Fruit fly (Drosophila melanogaster) whole organism, adult: ENCODE data around the gene uif.
A peak's percentile ranks its signal among the peaks of the same experiment; 100 is the strongest.

ENCODE experiments used
- CG11617 ChIP-seq: fragments of 200-800 bp; sonication (Bioruptor generic); optimal IDR thresholded peaks from 2 replicates; lab custom pipeline; 2017; ENCODE audit warnings: mild to moderate bottlenecking, missing biosample characterization, missing genetic modification reagents, missing genetic modification characterization
- CG12768 ChIP-seq: fragments of 200-800 bp; sonication (Bioruptor generic); optimal IDR thresholded peaks from 2 replicates; lab custom pipeline; 2017; ENCODE audit warnings: missing biosample characterization, missing genetic modification characterization, mild to moderate bottlenecking, moderate library complexity, missing genetic modification reagents
- CG14711 ChIP-seq: fragments of 200-800 bp; sonication (Bioruptor generic); optimal IDR thresholded peaks from 2 replicates; lab custom pipeline; 2018; ENCODE audit warnings: missing biosample characterization, mild to moderate bottlenecking, missing genetic modification characterization, moderate library complexity
- CG1620 ChIP-seq: fragments of 200-800 bp; sonication (Bioruptor generic); optimal IDR thresholded peaks from 2 replicates; lab custom pipeline; 2016; ENCODE audit warnings: missing biosample characterization, missing genetic modification characterization
- CG33017 ChIP-seq: fragments of 200-800 bp; sonication (Bioruptor generic); optimal IDR thresholded peaks from 2 replicates; lab custom pipeline; 2018; ENCODE audit warnings: missing biosample characterization, mild to moderate bottlenecking, missing genetic modification characterization, moderate library complexity
- CG5204 ChIP-seq: fragments of 200-800 bp; sonication (Bioruptor generic); optimal IDR thresholded peaks from 2 replicates; lab custom pipeline; 2016; ENCODE audit warnings: missing biosample characterization, missing genetic modification characterization
- CG7045 ChIP-seq: fragments of 200-800 bp; sonication (Bioruptor generic); optimal IDR thresholded peaks from 2 replicates; lab custom pipeline; 2017; ENCODE audit warnings: missing biosample characterization, mild to moderate bottlenecking, missing genetic modification characterization
- CG7101 ChIP-seq: fragments of 200-800 bp; sonication (Bioruptor generic); optimal IDR thresholded peaks from 2 replicates; lab custom pipeline; 2018; ENCODE audit warnings: missing biosample characterization, mild to moderate bottlenecking, missing genetic modification characterization, moderate library complexity
- Clk ChIP-seq: fragments of 200-800 bp; sonication (Bioruptor generic); optimal IDR thresholded peaks from 2 replicates; lab custom pipeline; 2017; ENCODE audit warnings: missing biosample characterization, missing genetic modification characterization
- Crg-1 ChIP-seq: fragments of 200-800 bp; sonication (Bioruptor generic); optimal IDR thresholded peaks from 2 replicates; lab custom pipeline; 2016; ENCODE audit warnings: missing biosample characterization, missing genetic modification characterization
- Hr96 ChIP-seq: fragments of 200-800 bp; sonication (Bioruptor generic); optimal IDR thresholded peaks from 2 replicates; lab custom pipeline; 2016; ENCODE audit warnings: missing biosample characterization, missing genetic modification characterization
- Mnt ChIP-seq: fragments of 200-800 bp; sonication (Bioruptor generic); optimal IDR thresholded peaks from 2 replicates; lab custom pipeline; 2016; ENCODE audit warnings: missing biosample characterization, mild to moderate bottlenecking, missing genetic modification characterization
- bab1 ChIP-seq: fragments of 200-800 bp; sonication (Bioruptor generic); optimal IDR thresholded peaks from 3 replicates; lab custom pipeline; 2019; ENCODE audit warnings: missing biosample characterization, mild to moderate bottlenecking, missing genetic modification characterization, moderate library complexity
- cic ChIP-seq: fragments of 200-800 bp; sonication (Bioruptor generic); optimal IDR thresholded peaks from 2 replicates; lab custom pipeline; 2017; ENCODE audit warnings: missing biosample characterization, mild to moderate bottlenecking, missing genetic modification characterization, moderate library complexity
- cnc ChIP-seq, 2 experiments: fragments of >200 bp; optimal IDR thresholded peaks; 2 replicates each; lab custom pipeline; 2017
- kay ChIP-seq: fragments of 200-800 bp; sonication (Bioruptor generic); peaks from one replicate; lab custom pipeline; 2016; ENCODE audit warnings: missing biosample characterization, missing genetic modification characterization, borderline replicate concordance
- ovo ChIP-seq: fragments of 200-800 bp; sonication (Bioruptor generic); optimal IDR thresholded peaks from 2 replicates; lab custom pipeline; 2016; ENCODE audit warnings: missing biosample characterization, missing genetic modification characterization
- pad ChIP-seq: fragments of 200-800 bp; sonication (Bioruptor generic); optimal IDR thresholded peaks from 3 replicates; lab custom pipeline; 2017; ENCODE audit warnings: missing biosample characterization, missing genetic modification characterization, mild to moderate bottlenecking, moderate library complexity, missing genetic modification reagents
- tj ChIP-seq: fragments of 200-800 bp; sonication (Bioruptor generic); optimal IDR thresholded peaks from 3 replicates; lab custom pipeline; 2017; ENCODE audit warnings: missing biosample characterization, mild to moderate bottlenecking, missing genetic modification characterization, moderate library complexity
- toe ChIP-seq: fragments of 200-800 bp; sonication (Bioruptor generic); optimal IDR thresholded peaks from 2 replicates; lab custom pipeline; 2016; ENCODE audit warnings: missing biosample characterization, missing genetic modification characterization

Gene uif

dm6 chr2L:7028440-7028839 is 18.3 kb upstream of the uif start:
- TF ChIP-seq CG12768 (peak; percentile 74), cic (no peak)

- peak; percentile 54 for TF ChIP-seq ovo
- no peak for TF ChIP-seq cic
- TF ChIP-seq CG14711 (tag; lab: Kevin White, UChicago) = peak; percentile 5
- no peak for TF ChIP-seq pad (GFP tag; lab: Kevin White, UChicago)
- no peak for TF ChIP-seq cnc (optimal IDR thresholded peaks at IDR 0.05; lab: Kevin White, UChicago)
- no peak for TF ChIP-seq kay (GFP tag; lab: Kevin White, UChicago)
- peak; percentile 42 for TF ChIP-seq CG1620 (GFP tag; lab: Kevin White, UChicago)
- peak; percentile 4 for TF ChIP-seq CG7045
- TF ChIP-seq CG12768 = peak; percentile 20
- TF ChIP-seq Clk = no peak
- TF ChIP-seq tj (GFP tag; lab: Kevin White, UChicago) = peak; percentile 45
- peak; percentile 19 for TF ChIP-seq CG7101 (tag; lab: Kevin White, UChicago)
- TF ChIP-seq CG5204 (GFP tag; lab: Kevin White, UChicago) = no peak
- peak; percentile 45 for TF ChIP-seq Hr96 (GFP tag; lab: Kevin White, UChicago)
- TF ChIP-seq CG33017 (tag; lab: Kevin White, UChicago) = no peak
- TF ChIP-seq bab1 = peak; percentile 61
- no peak for TF ChIP-seq toe
- TF ChIP-seq Crg-1 (GFP tag; lab: Kevin White, UChicago) = no peak
- TF ChIP-seq Mnt (GFP tag; lab: Kevin White, UChicago) = peak; percentile 50
- TF ChIP-seq CG11617 = peak; percentile 72
These were observed 17.1 kb upstream of the uif start, which contains the start of the genes CG31908 and MME1 for dm6 chr2L:7026988-7027908. Gene CG31908, minus strand, starts transcription at chr2L:7027389. Gene MME1, plus strand, starts transcription at chr2L:7027526.

dm6 chr2L:7026308-7026707 is 16.1 kb upstream of the uif start:
- TF ChIP-seq CG14711 (tag; lab: Kevin White, UChicago) (no peak), CG33017 (tag; lab: Kevin White, UChicago) (no peak), toe (no peak)

- TF ChIP-seq Hr96 (GFP tag; lab: Kevin White, UChicago) (no peak), Mnt (GFP tag; lab: Kevin White, UChicago) (no peak), CG7045 (no peak), CG14711 (tag; lab: Kevin White, UChicago) (no peak), CG12768 (no peak)
These were observed 15.1 kb upstream of the uif start for dm6 chr2L:7025247-7025646.

- TF ChIP-seq cic = peak; percentile 72
- TF ChIP-seq tj (GFP tag; lab: Kevin White, UChicago) = peak; percentile 41
- TF ChIP-seq CG14711 (tag; lab: Kevin White, UChicago) = peak; percentile 46
- TF ChIP-seq ovo = peak; percentile 5
- peak; percentile 87 for TF ChIP-seq Mnt (GFP tag; lab: Kevin White, UChicago)
- TF ChIP-seq Clk = no peak
- peak; percentile 45 for TF ChIP-seq CG11617
- peak; percentile 77 for TF ChIP-seq CG7101 (tag; lab: Kevin White, UChicago)
- TF ChIP-seq CG7045 = peak; percentile 27
- TF ChIP-seq CG12768 = no peak
- TF ChIP-seq Hr96 (GFP tag; lab: Kevin White, UChicago) = peak; percentile 50
- no peak for TF ChIP-seq kay (GFP tag; lab: Kevin White, UChicago)
- TF ChIP-seq CG33017 (tag; lab: Kevin White, UChicago) = peak; percentile 68
- peak; percentile 58 for TF ChIP-seq Crg-1 (GFP tag; lab: Kevin White, UChicago)
- peak; percentile 38 for TF ChIP-seq bab1
These were observed 13.6 kb upstream of the uif start, which contains the start of gene Gart for dm6 chr2L:7023614-7024259. Gene Gart, minus strand, starts transcription at chr2L:7023898.

- TF ChIP-seq toe = no peak
- no peak for TF ChIP-seq pad (GFP tag; lab: Kevin White, UChicago)
- no peak for TF ChIP-seq cnc (optimal IDR thresholded peaks at IDR 0.05; lab: Kevin White, UChicago)
- TF ChIP-seq CG14711 (tag; lab: Kevin White, UChicago) = no peak
- TF ChIP-seq tj (GFP tag; lab: Kevin White, UChicago) = no peak
- TF ChIP-seq ovo = no peak
- no peak for TF ChIP-seq CG12768
- TF ChIP-seq bab1 = no peak
- TF ChIP-seq Crg-1 (GFP tag; lab: Kevin White, UChicago) = no peak
- TF ChIP-seq CG33017 (tag; lab: Kevin White, UChicago) = no peak
- TF ChIP-seq cic = no peak
- TF ChIP-seq Hr96 (GFP tag; lab: Kevin White, UChicago) = no peak
- TF ChIP-seq Clk = no peak
These were observed 11.2 kb upstream of the uif start, which contains the start of gene Pcp for dm6 chr2L:7021382-7021781. Gene Pcp, plus strand, starts transcription at chr2L:7021682.

- no peak for TF ChIP-seq pad (GFP tag; lab: Kevin White, UChicago)
These were observed 3.0 kb upstream of the uif start, which contains the start of gene CG43322 for dm6 chr2L:7013157-7013556. Gene CG43322, plus strand, starts transcription at chr2L:7013396.
